Fruit fly (Drosophila melanogaster) whole organism, embryonic: ENCODE measurements around the gene Idi.

Experiments
- Aef1 ChIP-seq: fragments of 200-800 bp; sonication (Bioruptor generic); IDR thresholded peaks from 3 replicates; pipeline ENCODE4 v1.3.6; 2022; ENCODE audit warnings: missing biosample characterization, missing genetic modification characterization
- Bteb2 ChIP-seq: fragments of 200-800 bp; sonication (Bioruptor generic); optimal IDR thresholded peaks from 2 replicates; lab custom pipeline; 2016; ENCODE audit warnings: missing biosample characterization, missing genetic modification characterization
- CG1024 ChIP-seq: fragments of 200-800 bp; sonication (Bioruptor generic); IDR thresholded peaks from 2 replicates; pipeline ENCODE4 v1.3.6; 2022; ENCODE audit warnings: missing biosample characterization, missing genetic modification characterization
- CG11456 ChIP-seq: fragments of 200-800 bp; sonication (Bioruptor generic); IDR thresholded peaks from 3 replicates; pipeline ENCODE4 v1.3.6; 2022; ENCODE audit warnings: missing biosample characterization, missing genetic modification characterization
- CG12769 ChIP-seq: fragments of 200-800 bp; sonication (Bioruptor generic); optimal IDR thresholded peaks from 2 replicates; lab custom pipeline; 2019; ENCODE audit warnings: missing biosample characterization, mild to moderate bottlenecking, missing genetic modification characterization, moderate library complexity
- CG13894 ChIP-seq: fragments of 200-800 bp; sonication (Bioruptor generic); optimal IDR thresholded peaks from 3 replicates; lab custom pipeline; 2018; ENCODE audit warnings: missing biosample characterization, mild to moderate bottlenecking, missing genetic modification characterization, moderate library complexity
- CG14441 ChIP-seq: fragments of 200-800 bp; sonication (Bioruptor generic); IDR thresholded peaks from 2 replicates; pipeline ENCODE4 v1.3.6; 2022; ENCODE audit warnings: missing biosample characterization, missing genetic modification characterization
- CG14667 ChIP-seq: fragments of 200-800 bp; sonication (Bioruptor generic); IDR thresholded peaks from 2 replicates; pipeline ENCODE4 v1.3.6; 2022; ENCODE audit warnings: missing biosample characterization, missing genetic modification characterization
- CG1529 ChIP-seq: fragments of 200-800 bp; sonication (Bioruptor generic); optimal IDR thresholded peaks from 3 replicates; lab custom pipeline; 2018; ENCODE audit warnings: missing biosample characterization, missing genetic modification characterization
- CG1603 ChIP-seq: fragments of 200-800 bp; sonication (Bioruptor generic); optimal IDR thresholded peaks from 2 replicates; lab custom pipeline; 2019; ENCODE audit warnings: missing biosample characterization, mild to moderate bottlenecking, missing genetic modification characterization, moderate library complexity
- CG17359 ChIP-seq: fragments of 200-800 bp; sonication (Bioruptor generic); optimal IDR thresholded peaks from 3 replicates; lab custom pipeline; 2018; ENCODE audit warnings: missing biosample characterization, mild to moderate bottlenecking, missing genetic modification characterization, moderate library complexity
- CG17612 ChIP-seq: fragments of 200-800 bp; sonication (Bioruptor generic); IDR thresholded peaks from 2 replicates; pipeline ENCODE4 v1.3.6; 2022; ENCODE audit warnings: missing biosample characterization, missing genetic modification characterization
- CG18262 ChIP-seq: fragments of 200-800 bp; optimal IDR thresholded peaks from 3 replicates; lab custom pipeline; 2019; ENCODE audit warnings: missing biosample characterization, mild to moderate bottlenecking, missing genetic modification characterization, moderate library complexity
- CG18599 ChIP-seq: fragments of 200-800 bp; sonication (Bioruptor generic); optimal IDR thresholded peaks from 3 replicates; lab custom pipeline; 2017; ENCODE audit warnings: missing biosample characterization, missing genetic modification characterization, mild to moderate bottlenecking, moderate library complexity, missing genetic modification reagents
- CG2116 ChIP-seq: fragments of 200-800 bp; sonication (Bioruptor generic); optimal IDR thresholded peaks from 3 replicates; lab custom pipeline; 2018; ENCODE audit warnings: missing biosample characterization, mild to moderate bottlenecking, missing genetic modification characterization
- CG2120 ChIP-seq: fragments of 200-800 bp; sonication (Bioruptor generic); optimal IDR thresholded peaks from 3 replicates; lab custom pipeline; 2016; ENCODE audit warnings: missing biosample characterization, missing genetic modification characterization
- CG2875 ChIP-seq: fragments of 200-800 bp; sonication (Bioruptor generic); optimal IDR thresholded peaks from 2 replicates; lab custom pipeline; 2017; ENCODE audit warnings: missing biosample characterization, mild to moderate bottlenecking, missing genetic modification characterization, missing genetic modification reagents
- CG30431 ChIP-seq: fragments of 200-800 bp; sonication (Bioruptor generic); optimal IDR thresholded peaks from 2 replicates; lab custom pipeline; 2017; ENCODE audit warnings: missing biosample characterization, missing genetic modification characterization
- CG32532 ChIP-seq: fragments of 200-800 bp; sonication (Bioruptor generic); IDR thresholded peaks from 2 replicates; pipeline ENCODE4 v1.3.6; 2022; ENCODE audit warnings: missing biosample characterization, missing genetic modification characterization
- CG43689 ChIP-seq: fragments of 200-800 bp; sonication (Bioruptor generic); IDR thresholded peaks from 2 replicates; pipeline ENCODE4 v1.3.6; 2022; ENCODE audit warnings: missing biosample characterization, missing genetic modification characterization
- CG6791 ChIP-seq: fragments of 200-800 bp; sonication (Bioruptor generic); IDR thresholded peaks from 3 replicates; pipeline ENCODE4 v1.3.6; 2022; ENCODE audit warnings: missing biosample characterization, missing genetic modification characterization; ENCODE audit not compliant: partially characterized antibody
- CG6813 ChIP-seq: fragments of 200-800 bp; sonication (Bioruptor generic); optimal IDR thresholded peaks from 2 replicates; lab custom pipeline; 2017; ENCODE audit warnings: missing biosample characterization, missing genetic modification characterization, mild to moderate bottlenecking, moderate library complexity, missing genetic modification reagents
- CG8290 ChIP-seq, 3 experiments: fragments of 200-800 bp; sonication (Bioruptor generic); optimal IDR thresholded peaks; 2 replicates each; lab custom pipeline; 2016 to 2019; ENCODE audit warnings: missing biosample characterization in 3 of 3, missing genetic modification characterization in 3 of 3, mild to moderate bottlenecking in 2 of 3, moderate library complexity in 1 of 3
- CG8944 ChIP-seq: fragments of 200-800 bp; sonication (Bioruptor generic); optimal IDR thresholded peaks from 3 replicates; lab custom pipeline; 2016; ENCODE audit warnings: missing biosample characterization, missing genetic modification characterization
- CG9609 ChIP-seq: fragments of 200-800 bp; sonication (Bioruptor generic); optimal IDR thresholded peaks from 3 replicates; lab custom pipeline; 2016; ENCODE audit warnings: missing biosample characterization, missing genetic modification characterization
- CG9817 ChIP-seq: fragments of 200-800 bp; sonication (Bioruptor generic); optimal IDR thresholded peaks from 2 replicates; lab custom pipeline; 2018; ENCODE audit warnings: missing biosample characterization, mild to moderate bottlenecking, missing genetic modification characterization, moderate library complexity
- CG9876 ChIP-seq: fragments of 200-800 bp; sonication (Bioruptor generic); optimal IDR thresholded peaks from 2 replicates; lab custom pipeline; 2016; ENCODE audit warnings: missing biosample characterization, missing genetic modification characterization
- Chrac-16 ChIP-seq: fragments of 200-800 bp; sonication (Bioruptor generic); optimal IDR thresholded peaks from 3 replicates; lab custom pipeline; 2016; ENCODE audit warnings: missing biosample characterization, missing genetic modification characterization
- Dek ChIP-seq: fragments of 200-800 bp; sonication (Bioruptor generic); optimal IDR thresholded peaks from 3 replicates; lab custom pipeline; 2019; ENCODE audit warnings: missing biosample characterization, mild to moderate bottlenecking, missing genetic modification characterization, moderate library complexity
- E2f2 ChIP-seq: fragments of 200-800 bp; sonication (Bioruptor generic); IDR thresholded peaks from 2 replicates; pipeline ENCODE4 v1.3.6; 2022; ENCODE audit warnings: missing biosample characterization, missing genetic modification characterization
- Elba2 ChIP-seq: fragments of 200-800 bp; sonication (Bioruptor generic); optimal IDR thresholded peaks from 3 replicates; lab custom pipeline; 2016; ENCODE audit warnings: missing biosample characterization, missing genetic modification characterization
- H2.0 ChIP-seq: fragments of 200-800 bp; sonication (Bioruptor generic); IDR thresholded peaks from 2 replicates; pipeline ENCODE4 v1.3.6; 2022; ENCODE audit warnings: missing biosample characterization, missing genetic modification characterization
- HLHmδ ChIP-seq: fragments of 200-800 bp; sonication (Bioruptor generic); optimal IDR thresholded peaks from 2 replicates; lab custom pipeline; 2018; ENCODE audit warnings: missing biosample characterization, mild to moderate bottlenecking, missing genetic modification characterization, moderate library complexity
- Hr3 ChIP-seq: fragments of 200-800 bp; sonication (Bioruptor generic); optimal IDR thresholded peaks from 3 replicates; lab custom pipeline; 2016; ENCODE audit warnings: missing biosample characterization, missing genetic modification characterization
- MESR4 ChIP-seq: fragments of 200-800 bp; sonication (Bioruptor generic); optimal IDR thresholded peaks from 2 replicates; lab custom pipeline; 2018; ENCODE audit warnings: missing biosample characterization, mild to moderate bottlenecking, missing genetic modification characterization, moderate library complexity
- MTF-1 ChIP-seq: fragments of 200-800 bp; sonication (Bioruptor generic); optimal IDR thresholded peaks from 2 replicates; lab custom pipeline; 2018; ENCODE audit warnings: missing biosample characterization, mild to moderate bottlenecking, missing genetic modification characterization, borderline replicate concordance
- Mad ChIP-seq: fragments of 200-800 bp; sonication (Bioruptor generic); optimal IDR thresholded peaks from 2 replicates; lab custom pipeline; 2016; ENCODE audit warnings: missing biosample characterization, missing genetic modification characterization
- Opbp ChIP-seq: fragments of 200-800 bp; sonication (Bioruptor generic); IDR thresholded peaks from 3 replicates; pipeline ENCODE4 v1.3.6; 2022; ENCODE audit warnings: missing biosample characterization, missing genetic modification characterization; ENCODE audit not compliant: partially characterized antibody
- Ravus ChIP-seq: fragments of 200-800 bp; sonication (Bioruptor generic); IDR thresholded peaks from 2 replicates; pipeline ENCODE4 v1.3.6; 2022; ENCODE audit warnings: missing biosample characterization, missing genetic modification characterization
- Sry-β ChIP-seq: fragments of 200-800 bp; sonication (Bioruptor generic); optimal IDR thresholded peaks from 2 replicates; lab custom pipeline; 2018; ENCODE audit warnings: missing biosample characterization, mild to moderate bottlenecking, missing genetic modification characterization, moderate library complexity
- amos ChIP-seq: fragments of 200-800 bp; sonication (Bioruptor generic); IDR thresholded peaks from 2 replicates; pipeline ENCODE4 v1.3.6; 2022; ENCODE audit warnings: missing biosample characterization, missing genetic modification characterization; ENCODE audit not compliant: partially characterized antibody
- crol ChIP-seq: fragments of 200-800 bp; sonication (Bioruptor generic); IDR thresholded peaks from 2 replicates; pipeline ENCODE4 v1.3.6; 2022; ENCODE audit warnings: missing biosample characterization, missing genetic modification characterization
- dan ChIP-seq: fragments of 200-800 bp; sonication (Bioruptor generic); IDR thresholded peaks from 2 replicates; pipeline ENCODE4 v1.3.6; 2022; ENCODE audit warnings: missing biosample characterization, missing genetic modification characterization
- gsb-n ChIP-seq: fragments of 200-800 bp; sonication (Bioruptor generic); optimal IDR thresholded peaks from 3 replicates; lab custom pipeline; 2018; ENCODE audit warnings: missing biosample characterization, mild to moderate bottlenecking, missing genetic modification characterization
- kni ChIP-seq: fragments of 200-800 bp; sonication (Bioruptor generic); optimal IDR thresholded peaks from 3 replicates; lab custom pipeline; 2017; ENCODE audit warnings: mild to moderate bottlenecking, missing biosample characterization, missing genetic modification reagents, missing genetic modification characterization
- pan ChIP-seq, 4 experiments: fragments of >200 bp in 3 of 4; fragments of 200-800 bp in 1 of 4; sonication (Bioruptor generic) in 1 of 4; optimal IDR thresholded peaks in 3 of 4; IDR thresholded peaks in 1 of 4; 2 replicates each; pipeline versions ENCODE4 v1.3.6 to Lab custom; 2017 to 2022; ENCODE audit warnings: missing biosample characterization in 2 of 4, missing genetic modification characterization in 2 of 4, mixed read lengths in 1 of 4
- sens ChIP-seq: fragments of 200-800 bp; sonication (Bioruptor generic); peaks from one replicate; lab custom pipeline; 2016; ENCODE audit warnings: missing biosample characterization, missing genetic modification characterization
- twi ChIP-seq: fragments of 200-800 bp; optimal IDR thresholded peaks from 2 replicates; lab custom pipeline; 2019; ENCODE audit warnings: missing biosample characterization, mild to moderate bottlenecking, missing genetic modification characterization, moderate library complexity
- zen ChIP-seq: fragments of 200-800 bp; sonication (Bioruptor generic); optimal IDR thresholded peaks from 3 replicates; lab custom pipeline; 2018; ENCODE audit warnings: missing biosample characterization, mild to moderate bottlenecking, missing genetic modification characterization, moderate library complexity

The Idi gene

dm6 chr3R:21268873-21269272 is 1.1 kb upstream of the Idi start, which contains the start of gene Rab1 (continued):
- TF ChIP-seq CG18262 (tag; lab: Kevin White, UChicago) (peak; percentile 4), CG32532 (GFP tag; lab: Robert Waterston, UW) (peak; percentile 51; the same call in 1 of the 2 replicates), CG1529 (no peak), CG43689 (GFP tag; lab: Robert Waterston, UW) (no peak), pan (optimal IDR thresholded peaks at IDR 0.05; lab: Kevin White, UChicago) (no peak), pan (GFP tag; optimal IDR thresholded peaks at IDR 0.05 in 1 of 2, IDR thresholded peaks at IDR 0.05 in 1 of 2) (no peak), CG8290 (GFP tag; optimal IDR thresholded peaks at IDR 0.05; lab: Kevin White, UChicago) (peak; percentile 17), CG8290 (tag; optimal IDR thresholded peaks at IDR 0.05; lab: Kevin White, UChicago) (peak in 1 of 2 experiments; percentile 71), Chrac-16 (GFP tag; lab: Kevin White, UChicago) (peak; percentile 41), gsb-n (tag; lab: Kevin White, UChicago) (no peak), sens (GFP tag; lab: Kevin White, UChicago) (peak; percentile 1), CG12769 (tag; lab: Kevin White, UChicago) (peak; percentile 73), CG11456 (GFP tag; lab: Robert Waterston, UW) (peak; percentile 73; the same call in 2 of the 3 replicates), CG2120 (GFP tag; lab: Kevin White, UChicago) (peak; percentile 65), CG6791 (GFP tag; lab: Robert Waterston, UW) (no peak), Aef1 (GFP tag; lab: Robert Waterston, UW) (no peak), Sry-β (peak; percentile 23), CG1024 (GFP tag; lab: Robert Waterston, UW) (no peak), E2f2 (GFP tag; lab: Robert Waterston, UW) (no peak), dan (GFP tag; lab: Robert Waterston, UW) (no peak), Elba2 (GFP tag; lab: Kevin White, UChicago) (no peak), CG14441 (0 out of 2 replicates have a peak, but pooled peaks have one; percentile 19), Ravus (GFP tag; lab: Robert Waterston, UW) (no peak), CG1603 (peak; percentile 73), CG30431 (no peak), H2.0 (peak; percentile 30; the same call in 1 of the 2 replicates), CG14667 (no peak), amos (GFP tag; lab: Robert Waterston, UW) (peak; percentile 28; the same call in 1 of the 2 replicates), CG17612 (GFP tag; lab: Robert Waterston, UW) (no peak), Hr3 (GFP tag; lab: Kevin White, UChicago) (no peak), Bteb2 (peak; percentile 17), CG8944 (GFP tag; lab: Kevin White, UChicago) (peak; percentile 21), MTF-1 (GFP tag; lab: Kevin White, UChicago) (peak; percentile 42), kni (GFP tag; lab: Kevin White, UChicago) (peak; percentile 36), CG13894 (tag; lab: Kevin White, UChicago) (peak; percentile 28), CG6813 (GFP tag; lab: Kevin White, UChicago) (no peak), Opbp (peak; percentile 66; the same call in 2 of the 3 replicates), CG17359 (peak; percentile 22), HLHmδ (GFP tag; lab: Kevin White, UChicago) (peak; percentile 41), CG9876 (peak; percentile 21), CG2116 (peak; percentile 51), CG18599 (GFP tag; lab: Kevin White, UChicago) (peak; percentile 45), MESR4 (GFP tag; lab: Kevin White, UChicago) (peak; percentile 97), CG2875 (no peak), CG9817 (tag; lab: Kevin White, UChicago) (peak; percentile 31), crol (GFP tag; lab: Robert Waterston, UW) (no peak), zen (peak; percentile 12), twi (peak; percentile 9), Mad (peak; percentile 19), Dek (tag; lab: Kevin White, UChicago) (peak; percentile 18), CG9609 (peak; percentile 40)
